Fruit fly (Drosophila melanogaster) whole organism, embryonic: Measurements from ENCODE around the gene Snx21.

Experiments used
- Bgb ChIP-seq: fragments of 200-800 bp; sonication (Bioruptor generic); IDR thresholded peaks from 2 replicates; pipeline ENCODE4 v1.3.6; 2022; ENCODE audit warnings: missing biosample characterization, missing genetic modification characterization; ENCODE audit not compliant: partially characterized antibody
- C15 ChIP-seq: fragments of 200-800 bp; sonication (Bioruptor generic); IDR thresholded peaks from 3 replicates; pipeline ENCODE4 v1.3.6; 2022; ENCODE audit warnings: missing biosample characterization, missing genetic modification characterization
- CG10209 ChIP-seq: fragments of 200-800 bp; sonication (Bioruptor generic); optimal IDR thresholded peaks from 3 replicates; lab custom pipeline; 2017; ENCODE audit warnings: missing biosample characterization, mild to moderate bottlenecking, missing genetic modification characterization, missing genetic modification reagents
- CG10543 ChIP-seq: fragments of 200-800 bp; sonication (Bioruptor generic); optimal IDR thresholded peaks from 3 replicates; lab custom pipeline; 2017; ENCODE audit warnings: missing biosample characterization, mild to moderate bottlenecking, missing genetic modification characterization, moderate library complexity
- CG10979 ChIP-seq: fragments of 200-800 bp; sonication (Bioruptor generic); optimal IDR thresholded peaks from 2 replicates; lab custom pipeline; 2018; ENCODE audit warnings: missing biosample characterization, mild to moderate bottlenecking, missing genetic modification characterization, moderate library complexity
- CG12104 ChIP-seq: fragments of 200-800 bp; sonication (Bioruptor generic); optimal IDR thresholded peaks from 3 replicates; lab custom pipeline; 2016; ENCODE audit warnings: missing biosample characterization, missing genetic modification characterization
- CG12942 ChIP-seq: fragments of 200-800 bp; sonication (Bioruptor generic); optimal IDR thresholded peaks from 3 replicates; lab custom pipeline; 2016; ENCODE audit warnings: missing biosample characterization, missing genetic modification characterization
- CG1603 ChIP-seq: fragments of 200-800 bp; sonication (Bioruptor generic); optimal IDR thresholded peaks from 2 replicates; lab custom pipeline; 2019; ENCODE audit warnings: missing biosample characterization, mild to moderate bottlenecking, missing genetic modification characterization, moderate library complexity
- CG18764 ChIP-seq: fragments of 200-800 bp; sonication (Bioruptor generic); optimal IDR thresholded peaks from 3 replicates; lab custom pipeline; 2016; ENCODE audit warnings: missing biosample characterization, missing genetic modification characterization
- CG2712 ChIP-seq: fragments of 200-800 bp; optimal IDR thresholded peaks from 3 replicates; lab custom pipeline; 2019; ENCODE audit warnings: missing biosample characterization, mild to moderate bottlenecking, missing genetic modification characterization, moderate library complexity
- CG32772 ChIP-seq: fragments of 200-800 bp; sonication (Bioruptor generic); IDR thresholded peaks from 2 replicates; pipeline ENCODE4 v1.3.6; 2022; ENCODE audit warnings: missing biosample characterization, missing genetic modification characterization
- CG34376 ChIP-seq: fragments of 200-800 bp; sonication (Bioruptor generic); optimal IDR thresholded peaks from 2 replicates; lab custom pipeline; 2018; ENCODE audit warnings: missing biosample characterization, mild to moderate bottlenecking, missing genetic modification characterization
- CG34422 ChIP-seq: fragments of 200-800 bp; sonication (Bioruptor generic); IDR thresholded peaks from 3 replicates; pipeline ENCODE4 v1.3.6; 2022; ENCODE audit warnings: missing biosample characterization, missing genetic modification characterization
- CG3995 ChIP-seq: fragments of 200-800 bp; sonication (Bioruptor generic); optimal IDR thresholded peaks from 3 replicates; lab custom pipeline; 2016; ENCODE audit warnings: missing biosample characterization, missing genetic modification characterization
- CG7839 ChIP-seq: fragments of 200-800 bp; sonication (Bioruptor generic); optimal IDR thresholded peaks from 3 replicates; lab custom pipeline; 2018; ENCODE audit warnings: missing biosample characterization, mild to moderate bottlenecking, missing genetic modification characterization, moderate library complexity
- CG7963 ChIP-seq: fragments of 200-800 bp; sonication (Bioruptor generic); IDR thresholded peaks from 3 replicates; pipeline ENCODE4 v1.3.6; 2022; ENCODE audit warnings: missing biosample characterization, missing genetic modification characterization; ENCODE audit not compliant: partially characterized antibody
- CG9437 ChIP-seq: fragments of 200-800 bp; sonication (Bioruptor generic); optimal IDR thresholded peaks from 2 replicates; lab custom pipeline; 2018; ENCODE audit warnings: missing biosample characterization, mild to moderate bottlenecking, missing genetic modification characterization
- Deaf1 ChIP-seq: fragments of 200-800 bp; optimal IDR thresholded peaks from 3 replicates; lab custom pipeline; 2019; ENCODE audit warnings: missing biosample characterization, mild to moderate bottlenecking, missing genetic modification characterization, moderate library complexity
- Dref ChIP-seq: fragments of 200-800 bp; sonication (Bioruptor generic); IDR thresholded peaks from 2 replicates; pipeline ENCODE4 v1.3.6; 2022; ENCODE audit warnings: missing biosample characterization, missing genetic modification characterization
- Ets65A ChIP-seq: fragments of 200-800 bp; sonication (Bioruptor generic); peaks from one replicate; lab custom pipeline; 2016; ENCODE audit warnings: missing biosample characterization, missing genetic modification characterization
- GATAe ChIP-seq: fragments of 200-800 bp; sonication (Bioruptor generic); conservative IDR thresholded peaks from 2 replicates; pipeline ENCODE4 v1.3.6; 2022; ENCODE audit warnings: missing biosample characterization, missing genetic modification characterization
- HmgZ ChIP-seq: fragments of 200-800 bp; sonication (Bioruptor generic); optimal IDR thresholded peaks from 2 replicates; lab custom pipeline; 2018; ENCODE audit warnings: missing biosample characterization, mild to moderate bottlenecking, missing genetic modification characterization
- Hmx ChIP-seq: fragments of 200-800 bp; sonication (Bioruptor generic); optimal IDR thresholded peaks from 2 replicates; lab custom pipeline; 2016; ENCODE audit warnings: missing biosample characterization, missing genetic modification characterization
- NFAT ChIP-seq: fragments of 200-800 bp; sonication (Bioruptor generic); IDR thresholded peaks from 2 replicates; pipeline ENCODE4 v1.3.6; 2022; ENCODE audit warnings: missing biosample characterization, missing genetic modification characterization
- Pdp1 ChIP-seq, 2 experiments: fragments of 200-800 bp; sonication (Bioruptor generic); optimal IDR thresholded peaks; 3 replicates each; lab custom pipeline; 2016; ENCODE audit warnings: missing biosample characterization in 2 of 2, missing genetic modification characterization in 2 of 2, mild to moderate bottlenecking in 1 of 2, moderate library complexity in 1 of 2
- Rx ChIP-seq: fragments of 200-800 bp; sonication (Bioruptor generic); IDR thresholded peaks from 2 replicates; pipeline ENCODE4 v1.3.6; 2022; ENCODE audit warnings: missing biosample characterization, missing genetic modification characterization
- Side ChIP-seq: fragments of 200-800 bp; sonication (Bioruptor generic); optimal IDR thresholded peaks from 2 replicates; lab custom pipeline; 2016; ENCODE audit warnings: missing biosample characterization, missing genetic modification characterization
- Six4 ChIP-seq: fragments of 200-800 bp; sonication (Bioruptor generic); optimal IDR thresholded peaks from 2 replicates; lab custom pipeline; 2016; ENCODE audit warnings: missing biosample characterization, missing genetic modification characterization
- Sry-β ChIP-seq: fragments of 200-800 bp; sonication (Bioruptor generic); optimal IDR thresholded peaks from 2 replicates; lab custom pipeline; 2018; ENCODE audit warnings: missing biosample characterization, mild to moderate bottlenecking, missing genetic modification characterization, moderate library complexity
- TFAM ChIP-seq: fragments of 200-800 bp; sonication (Bioruptor generic); optimal IDR thresholded peaks from 2 replicates; lab custom pipeline; 2017; ENCODE audit warnings: missing biosample characterization, missing genetic modification characterization, inconsistent platforms
- Vsx1 ChIP-seq: fragments of 200-800 bp; sonication (Bioruptor generic); optimal IDR thresholded peaks from 2 replicates; lab custom pipeline; 2017; ENCODE audit warnings: missing biosample characterization, mild to moderate bottlenecking, missing genetic modification characterization, missing genetic modification reagents
- Xrp1 ChIP-seq: fragments of 200-800 bp; sonication (Bioruptor generic); IDR thresholded peaks from 2 replicates; pipeline ENCODE4 v1.3.6; 2022; ENCODE audit warnings: missing biosample characterization, missing genetic modification characterization
- bsh ChIP-seq, 2 experiments: fragments of 200-800 bp; sonication (Bioruptor generic); optimal IDR thresholded peaks; 2 replicates each; lab custom pipeline; 2017 to 2018; ENCODE audit warnings: mild to moderate bottlenecking in 2 of 2, missing biosample characterization in 2 of 2, missing genetic modification characterization in 2 of 2, moderate library complexity in 1 of 2
- cas ChIP-seq: fragments of 200-800 bp; sonication (Bioruptor generic); IDR thresholded peaks from 2 replicates; pipeline ENCODE4 v1.3.6; 2022; ENCODE audit warnings: missing biosample characterization, missing genetic modification characterization
- corto ChIP-seq: fragments of 200-800 bp; sonication (Bioruptor generic); optimal IDR thresholded peaks from 2 replicates; lab custom pipeline; 2016; ENCODE audit warnings: missing biosample characterization, mild to moderate bottlenecking, missing genetic modification characterization, moderate library complexity
- exex ChIP-seq: fragments of 200-800 bp; sonication (Bioruptor generic); optimal IDR thresholded peaks from 4 replicates; lab custom pipeline; 2018; ENCODE audit warnings: missing biosample characterization, mild to moderate bottlenecking, missing genetic modification characterization, moderate library complexity
- gro ChIP-seq: fragments of 200-800 bp; sonication (Bioruptor generic); optimal IDR thresholded peaks from 2 replicates; lab custom pipeline; 2016; ENCODE audit warnings: missing biosample characterization, missing genetic modification characterization
- insv ChIP-seq, 2 experiments: fragments of 200-800 bp; sonication (Bioruptor generic); optimal IDR thresholded peaks; 3 replicates each; lab custom pipeline; 2016 to 2018; ENCODE audit warnings: missing biosample characterization in 2 of 2, missing genetic modification characterization in 2 of 2
- lbe ChIP-seq: fragments of 200-800 bp; sonication (Bioruptor generic); optimal IDR thresholded peaks from 2 replicates; lab custom pipeline; 2016; ENCODE audit warnings: missing biosample characterization, mild to moderate bottlenecking, missing genetic modification characterization
- mam ChIP-seq: fragments of 200-800 bp; sonication (Bioruptor generic); optimal IDR thresholded peaks from 3 replicates; lab custom pipeline; 2016; ENCODE audit warnings: missing biosample characterization, missing genetic modification characterization
- nerfin-2 ChIP-seq: fragments of 200-800 bp; sonication (Bioruptor generic); IDR thresholded peaks from 2 replicates; pipeline ENCODE4 v1.3.6; 2022; ENCODE audit warnings: missing biosample characterization, missing genetic modification characterization; ENCODE audit not compliant: partially characterized antibody
- onecut ChIP-seq: fragments of 200-800 bp; sonication (Bioruptor generic); IDR thresholded peaks from 2 replicates; pipeline ENCODE4 v1.3.6; 2022; ENCODE audit warnings: missing biosample characterization, missing genetic modification characterization
- pho ChIP-seq: fragments of 200-800 bp; sonication (Bioruptor generic); optimal IDR thresholded peaks from 2 replicates; lab custom pipeline; 2016; ENCODE audit warnings: missing biosample characterization, missing genetic modification characterization
- schlank ChIP-seq: fragments of 200-800 bp; sonication (Bioruptor generic); optimal IDR thresholded peaks from 2 replicates; lab custom pipeline; 2018; ENCODE audit warnings: missing biosample characterization, mild to moderate bottlenecking, missing genetic modification characterization
- sens ChIP-seq: fragments of 200-800 bp; sonication (Bioruptor generic); peaks from one replicate; lab custom pipeline; 2016; ENCODE audit warnings: missing biosample characterization, missing genetic modification characterization
- toy ChIP-seq: fragments of 200-800 bp; sonication (Bioruptor generic); IDR thresholded peaks from 2 replicates; pipeline ENCODE4 v1.3.6; 2022; ENCODE audit warnings: missing biosample characterization, missing genetic modification characterization
- vfl ChIP-seq: fragments of 200-800 bp; sonication (Bioruptor generic); optimal IDR thresholded peaks from 2 replicates; lab custom pipeline; 2016; ENCODE audit warnings: missing biosample characterization, missing genetic modification characterization
- vvl ChIP-seq: fragments of 200-800 bp; sonication (Bioruptor generic); IDR thresholded peaks from 2 replicates; pipeline ENCODE4 v1.3.6; 2022; ENCODE audit warnings: missing biosample characterization, missing genetic modification characterization

Snx21 gene

DNA sequence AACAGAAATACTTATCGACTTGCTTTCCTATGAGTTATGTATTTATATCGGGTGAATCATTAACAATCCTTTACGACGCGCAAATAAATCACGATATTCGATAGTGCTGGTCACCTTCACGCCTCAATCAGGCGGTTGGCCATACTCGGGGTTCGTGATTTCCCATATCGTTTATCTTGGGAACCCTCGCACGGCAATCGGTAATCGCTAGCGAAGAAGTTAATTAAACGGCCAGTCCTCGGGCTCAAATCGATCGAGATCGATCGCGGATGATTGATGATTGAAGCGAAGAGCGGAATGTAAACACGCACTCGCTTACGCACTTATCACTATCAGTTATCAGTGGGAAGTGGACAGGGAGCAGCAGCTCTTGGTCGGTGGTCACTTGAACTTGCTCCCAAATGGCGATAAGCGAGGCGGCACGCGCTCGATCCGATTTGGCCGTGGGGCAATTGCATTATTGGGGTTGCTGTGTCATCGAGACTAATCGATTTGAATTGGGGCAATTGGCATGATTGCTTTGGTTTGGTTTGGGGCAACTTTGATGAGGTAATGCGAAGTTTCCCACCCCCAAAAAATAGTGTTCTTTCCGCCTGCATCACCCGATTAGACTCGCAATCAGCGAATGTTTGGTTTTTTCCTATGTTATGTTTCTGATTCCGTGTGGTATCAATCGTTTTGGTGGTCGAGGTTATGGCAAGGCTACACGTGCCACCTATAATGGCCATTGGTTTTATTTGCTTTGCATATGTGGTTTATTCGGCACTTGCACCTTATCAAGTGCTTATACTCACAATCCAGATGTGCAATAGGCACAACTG is 35.7 kb upstream of the Snx21 start (continued):
- no peak for TF ChIP-seq Rx (GFP tag; lab: Robert Waterston, UW)
- peak; percentile 29 for TF ChIP-seq CG10543 (GFP tag; lab: Kevin White, UChicago)
- TF ChIP-seq pho (GFP tag; lab: Kevin White, UChicago), result no peak
- peak; percentile 36 for TF ChIP-seq gro (GFP tag; lab: Kevin White, UChicago)
- TF ChIP-seq GATAe (GFP tag; lab: Robert Waterston, UW), result peak; percentile 26; the same call in 1 of the 2 replicates
- TF ChIP-seq bsh (GFP tag; optimal IDR thresholded peaks at IDR 0.05; lab: Kevin White, UChicago), result no peak
- peak; percentile 15 for TF ChIP-seq Deaf1 (tag; lab: Kevin White, UChicago)
- TF ChIP-seq Sry-β (GFP tag; lab: Kevin White, UChicago), result no peak
- TF ChIP-seq exex, result peak; percentile 93
- no peak for TF ChIP-seq mam (GFP tag; lab: Kevin White, UChicago)
- no peak for TF ChIP-seq vvl
- peak in 1 of 2 experiments; percentile 25 for TF ChIP-seq Pdp1 (GFP tag; optimal IDR thresholded peaks at IDR 0.05; lab: Kevin White, UChicago)
- no peak for TF ChIP-seq CG7839 (tag; lab: Kevin White, UChicago)
- TF ChIP-seq Vsx1 (GFP tag; lab: Kevin White, UChicago), result peak; percentile 34
- TF ChIP-seq lbe (GFP tag; lab: Kevin White, UChicago), result no peak
- no peak for TF ChIP-seq sens
- 0 out of 2 replicates have a peak, but pooled peaks have one; percentile 18 for TF ChIP-seq Bgb (GFP tag; lab: Robert Waterston, UW)
- TF ChIP-seq CG34422 (GFP tag; lab: Robert Waterston, UW), result no peak
- TF ChIP-seq nerfin-2 (GFP tag; lab: Robert Waterston, UW), result no peak
- TF ChIP-seq CG34376 (GFP tag; lab: Kevin White, UChicago), result peak; percentile 77
- TF ChIP-seq CG12942 (GFP tag; lab: Kevin White, UChicago), result no peak
- TF ChIP-seq CG1603 (tag; lab: Kevin White, UChicago), result no peak
- no peak for TF ChIP-seq corto (GFP tag; lab: Kevin White, UChicago)
- TF ChIP-seq CG10209 (GFP tag; lab: Kevin White, UChicago), result no peak
- no peak for TF ChIP-seq HmgZ (tag; lab: Kevin White, UChicago)
- no peak for TF ChIP-seq C15 (GFP tag; lab: Robert Waterston, UW)
- no peak for TF ChIP-seq CG10979 (tag; lab: Kevin White, UChicago)
- no peak for TF ChIP-seq onecut (GFP tag; lab: Robert Waterston, UW)
- no peak for TF ChIP-seq Xrp1 (GFP tag; lab: Robert Waterston, UW)
- no peak for TF ChIP-seq Six4 (GFP tag; lab: Kevin White, UChicago)
- TF ChIP-seq Dref (GFP tag; lab: Robert Waterston, UW), result no peak

DNA sequence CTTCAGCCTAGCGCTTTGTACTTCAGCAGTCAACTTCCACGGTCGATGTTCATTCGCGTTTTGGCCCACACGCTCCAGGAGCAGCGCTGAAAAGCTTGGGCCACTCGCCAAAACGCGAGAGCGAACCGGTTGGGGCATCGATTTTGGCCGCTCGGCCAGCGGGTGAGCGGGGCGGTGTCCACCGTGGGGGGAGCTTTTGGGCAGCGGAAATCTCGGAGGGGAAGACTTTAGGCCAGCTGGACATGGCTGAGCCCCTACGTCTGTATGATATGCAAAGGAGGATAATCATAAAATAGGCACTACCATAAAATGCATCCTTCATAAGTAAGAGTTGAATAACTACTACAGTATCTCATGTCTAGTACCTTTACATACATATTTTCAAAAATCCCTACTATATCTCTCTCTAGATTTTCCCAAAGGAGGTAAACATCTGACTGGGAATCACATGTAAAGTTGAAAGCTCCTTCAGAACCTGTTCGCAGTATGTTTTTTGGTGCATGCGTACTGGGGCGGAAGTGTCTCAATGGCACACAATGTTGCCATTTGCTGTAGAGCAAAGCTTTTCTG is 34.5 kb upstream of the Snx21 start, which contains the start of gene Syt1:
Gene Syt1 (minus strand): TSS at position 71 of the 570 bp plus-strand sequence.
- TF ChIP-seq CG3995 (GFP tag; lab: Kevin White, UChicago) (no peak), CG12104 (no peak), CG18764 (GFP tag; lab: Kevin White, UChicago) (no peak), Hmx (GFP tag; lab: Kevin White, UChicago) (no peak), Six4 (GFP tag; lab: Kevin White, UChicago) (no peak), NFAT (GFP tag; lab: Robert Waterston, UW) (peak; percentile 22; the same call in 1 of the 2 replicates), vfl (no peak), insv (GFP tag; optimal IDR thresholded peaks at IDR 0.05; lab: Kevin White, UChicago) (no peak), nerfin-2 (GFP tag; lab: Robert Waterston, UW) (no peak), schlank (tag; lab: Kevin White, UChicago) (no peak), CG9437 (GFP tag; lab: Kevin White, UChicago) (no peak), CG7963 (GFP tag; lab: Robert Waterston, UW) (no peak), cas (GFP tag; lab: Robert Waterston, UW) (no peak), CG32772 (GFP tag; lab: Robert Waterston, UW) (no peak), TFAM (GFP tag; lab: Kevin White, UChicago) (no peak), CG2712 (no peak), Ets65A (GFP tag; lab: Kevin White, UChicago) (peak; percentile 84), Side (GFP tag; lab: Kevin White, UChicago) (no peak), toy (GFP tag; lab: Robert Waterston, UW) (no peak)
